Worm (Caenorhabditis elegans) whole organism, young adult: ENCODE results near the gene F57A10.4.

ENCODE experiments used
- B0019.2 ChIP-seq: fragments of 200-800 bp; sonication (Bioruptor generic); conservative IDR thresholded peaks from 2 replicates; pipeline ENCODE4 v1.3.6; 2022; ENCODE audit warnings: missing genetic modification reagents, missing genetic modification characterization, missing compliant biosample characterization
- B0261.1 ChIP-seq: sonication (generic microtip); optimal IDR thresholded peaks from 2 replicates; lab custom pipeline; 2016; ENCODE audit warnings: mild to moderate bottlenecking, missing genetic modification characterization, moderate library complexity, missing compliant biosample characterization
- B0336.3 ChIP-seq: fragments of 200-800 bp; sonication (Bioruptor generic); IDR thresholded peaks from 2 replicates; pipeline ENCODE4 v1.3.6; 2022; ENCODE audit warnings: missing genetic modification characterization, missing compliant biosample characterization
- C17E4.6 ChIP-seq: fragments of 200-800 bp; sonication (Bioruptor generic); IDR thresholded peaks from 2 replicates; pipeline ENCODE4 v1.3.6; 2022; ENCODE audit warnings: missing genetic modification reagents, missing genetic modification characterization, missing compliant biosample characterization
- F49E8.2 ChIP-seq: sonication (generic microtip); optimal IDR thresholded peaks from 3 replicates; lab custom pipeline; 2017; ENCODE audit warnings: missing genetic modification characterization, mild to moderate bottlenecking, missing compliant biosample characterization, antibody characterized with exemption, moderate library complexity; ENCODE audit not compliant: insufficient read depth
- F57C9.4 ChIP-seq: sonication (generic microtip); optimal IDR thresholded peaks from 2 replicates; lab custom pipeline; 2017; ENCODE audit warnings: mild to moderate bottlenecking, missing genetic modification characterization, missing compliant biosample characterization
- T07F8.4 ChIP-seq: sonication (generic microtip); optimal IDR thresholded peaks from 2 replicates; lab custom pipeline; 2016; ENCODE audit warnings: mild to moderate bottlenecking, missing genetic modification characterization, moderate library complexity, missing compliant biosample characterization
- Y53F4B.3 ChIP-seq: fragments of 200-800 bp; sonication (Bioruptor generic); IDR thresholded peaks from 2 replicates; pipeline ENCODE4 v1.3.6; 2022; ENCODE audit warnings: missing genetic modification reagents, missing genetic modification characterization, missing compliant biosample characterization
- Y53G8AR.9 ChIP-seq: fragments of 200-800 bp; sonication (Bioruptor generic); conservative IDR thresholded peaks from 2 replicates; pipeline ENCODE4 v1.3.6; 2022; ENCODE audit warnings: missing genetic modification reagents, missing genetic modification characterization, missing compliant biosample characterization
- Y56A3A.18 ChIP-seq: fragments of 200-800 bp; sonication (Bioruptor generic); IDR thresholded peaks from 2 replicates; pipeline ENCODE4 v1.3.6; 2022; ENCODE audit warnings: missing genetic modification reagents, missing genetic modification characterization, missing compliant biosample characterization
- Y67H2A.10 ChIP-seq: fragments of 200-800 bp; sonication (Bioruptor generic); conservative IDR thresholded peaks from 2 replicates; pipeline ENCODE4 v1.3.6; 2022; ENCODE audit warnings: missing genetic modification reagents, missing genetic modification characterization, missing compliant biosample characterization
- Y95B8A.8 ChIP-seq: fragments of 200-800 bp; sonication (Bioruptor generic); IDR thresholded peaks from 2 replicates; pipeline ENCODE4 v1.3.6; 2022; ENCODE audit warnings: missing genetic modification reagents, missing genetic modification characterization, missing compliant biosample characterization
- ZK185.1 ChIP-seq: sonication (generic microtip); optimal IDR thresholded peaks from 2 replicates; lab custom pipeline; 2016; ENCODE audit warnings: mild to moderate bottlenecking, missing genetic modification characterization, missing compliant biosample characterization; ENCODE audit not compliant: poor library complexity, severe bottlenecking
- akir-1 ChIP-seq: fragments of 200-800 bp; sonication (Bioruptor generic); optimal IDR thresholded peaks from 2 replicates; lab custom pipeline; 2018; ENCODE audit warnings: mild to moderate bottlenecking, missing genetic modification characterization, moderate library complexity, missing compliant biosample characterization
- aptf-2 ChIP-seq: fragments of 200-800 bp; sonication (Bioruptor generic); conservative IDR thresholded peaks from 2 replicates; pipeline ENCODE4 v1.3.6; 2022; ENCODE audit warnings: missing genetic modification reagents, missing genetic modification characterization, missing compliant biosample characterization
- athp-1 ChIP-seq: sonication (generic microtip); optimal IDR thresholded peaks from 2 replicates; lab custom pipeline; 2017; ENCODE audit warnings: mild to moderate bottlenecking, missing genetic modification characterization, missing compliant biosample characterization
- attf-3 ChIP-seq: fragments of 200-800 bp; sonication (Bioruptor generic); conservative IDR thresholded peaks from 2 replicates; pipeline ENCODE4 v1.3.6; 2022; ENCODE audit warnings: missing genetic modification reagents, missing genetic modification characterization, missing compliant biosample characterization
- attf-6 ChIP-seq: fragments of 200-800 bp; sonication (Bioruptor generic); IDR thresholded peaks from 2 replicates; pipeline ENCODE4 v1.3.6; 2022; ENCODE audit warnings: missing genetic modification reagents, missing genetic modification characterization, missing compliant biosample characterization
- bed-2 ChIP-seq: fragments of 200-800 bp; sonication (Bioruptor generic); IDR thresholded peaks from 2 replicates; pipeline ENCODE4 v1.3.6; 2022; ENCODE audit warnings: missing genetic modification reagents, missing genetic modification characterization, missing compliant biosample characterization
- cebp-1 ChIP-seq, 2 experiments: fragments of 200-800 bp in 1 of 2; sonication (Bioruptor generic) in 1 of 2; sonication (generic microtip) in 1 of 2; IDR thresholded peaks in 1 of 2; optimal IDR thresholded peaks in 1 of 2; 2 replicates each; pipeline versions ENCODE4 v1.3.6 to Lab custom; 2017 to 2022; ENCODE audit warnings: missing compliant biosample characterization in 2 of 2, missing genetic modification characterization in 2 of 2, mild to moderate bottlenecking in 1 of 2, missing genetic modification reagents in 1 of 2, moderate library complexity in 1 of 2
- cebp-2 ChIP-seq: fragments of 200-800 bp; sonication (Bioruptor generic); IDR thresholded peaks from 2 replicates; pipeline ENCODE4 v1.3.6; 2022; ENCODE audit warnings: missing genetic modification characterization, missing compliant biosample characterization
- ceh-27 ChIP-seq: fragments of 200-800 bp; sonication (Bioruptor generic); optimal IDR thresholded peaks from 2 replicates; lab custom pipeline; 2018; ENCODE audit warnings: mild to moderate bottlenecking, missing genetic modification characterization, moderate library complexity, missing compliant biosample characterization
- ceh-91 ChIP-seq: fragments of 200-800 bp; sonication (Bioruptor generic); IDR thresholded peaks from 2 replicates; pipeline ENCODE4 v1.3.6; 2022; ENCODE audit warnings: missing genetic modification reagents, missing genetic modification characterization, missing compliant biosample characterization
- dox-1 ChIP-seq: fragments of 200-800 bp; sonication (Bioruptor generic); IDR thresholded peaks from 2 replicates; pipeline ENCODE4 v1.3.6; 2022; ENCODE audit warnings: missing genetic modification reagents, missing genetic modification characterization, missing compliant biosample characterization
- egl-18 ChIP-seq: fragments of 200-800 bp; sonication (Bioruptor generic); IDR thresholded peaks from 2 replicates; pipeline ENCODE4 v1.3.6; 2022; ENCODE audit warnings: missing genetic modification reagents, missing genetic modification characterization, missing compliant biosample characterization
- egrh-3 ChIP-seq: fragments of 200-800 bp; sonication (Bioruptor generic); IDR thresholded peaks from 2 replicates; pipeline ENCODE4 v1.3.6; 2022; ENCODE audit warnings: missing genetic modification reagents, missing genetic modification characterization, missing compliant biosample characterization
- gei-17 ChIP-seq: fragments of 200-800 bp; sonication (Bioruptor generic); optimal IDR thresholded peaks from 2 replicates; lab custom pipeline; 2018; ENCODE audit warnings: mild to moderate bottlenecking, missing genetic modification characterization, missing compliant biosample characterization
- hsf-1 ChIP-seq: fragments of 200-800 bp; sonication (Bioruptor generic); IDR thresholded peaks from 2 replicates; pipeline ENCODE4 v1.3.6; 2022; ENCODE audit warnings: missing genetic modification reagents, missing genetic modification characterization, missing compliant biosample characterization
- lag-1 ChIP-seq: fragments of 200-800 bp; sonication (Bioruptor generic); IDR thresholded peaks from 2 replicates; pipeline ENCODE4 v1.3.6; 2022; ENCODE audit warnings: missing genetic modification reagents, missing genetic modification characterization, missing compliant biosample characterization
- let-526 ChIP-seq: fragments of 200-800 bp; sonication (Bioruptor generic); IDR thresholded peaks from 2 replicates; pipeline ENCODE4 v1.3.6; 2022; ENCODE audit warnings: missing genetic modification reagents, missing genetic modification characterization, missing compliant biosample characterization
- lin-35 ChIP-seq, 3 experiments: fragments of 150-350 bp in 2 of 3; sonication (generic microtip) in 1 of 3; optimal IDR thresholded peaks; 2 replicates each; lab custom pipeline; 2014 to 2018; ENCODE audit warnings: missing biosample characterization in 3 of 3, missing genetic modification characterization in 3 of 3, missing genetic modification reagents in 3 of 3
- lin-40 ChIP-seq: sonication (generic microtip); optimal IDR thresholded peaks from 2 replicates; lab custom pipeline; 2016; ENCODE audit warnings: missing genetic modification characterization, mild to moderate bottlenecking, missing compliant biosample characterization, missing genotype, missing genetic modification reagents
- lsl-1 ChIP-seq: fragments of 200-800 bp; sonication (Bioruptor generic); optimal IDR thresholded peaks from 2 replicates; lab custom pipeline; 2018; ENCODE audit warnings: mild to moderate bottlenecking, missing genetic modification characterization, moderate library complexity, missing compliant biosample characterization
- lsy-27 ChIP-seq: sonication (generic microtip); optimal IDR thresholded peaks from 2 replicates; lab custom pipeline; 2017; ENCODE audit warnings: missing genetic modification characterization, mild to moderate bottlenecking, missing compliant biosample characterization, antibody characterized with exemption, missing genotype, borderline replicate concordance; ENCODE audit not compliant: insufficient read depth
- mel-28 ChIP-seq: sonication (generic microtip); optimal IDR thresholded peaks from 2 replicates; lab custom pipeline; 2016; ENCODE audit warnings: borderline replicate concordance, mild to moderate bottlenecking, missing genetic modification characterization, missing compliant biosample characterization
- mes-4 ChIP-seq: sonication (generic microtip); optimal IDR thresholded peaks from 2 replicates; lab custom pipeline; 2016; ENCODE audit warnings: missing genotype, missing genetic modification characterization, missing compliant biosample characterization
- nfya-2 ChIP-seq: fragments of 200-800 bp; sonication (Bioruptor generic); IDR thresholded peaks from 2 replicates; pipeline ENCODE4 v1.3.6; 2022; ENCODE audit warnings: missing genetic modification reagents, missing genetic modification characterization, missing compliant biosample characterization
- nhr-179 ChIP-seq: sonication (generic microtip); optimal IDR thresholded peaks from 2 replicates; lab custom pipeline; 2016; ENCODE audit warnings: mild to moderate bottlenecking, missing genetic modification characterization, missing compliant biosample characterization
- nhr-27 ChIP-seq: fragments of 200-800 bp; sonication (Bioruptor generic); optimal IDR thresholded peaks from 2 replicates; lab custom pipeline; 2018; ENCODE audit warnings: mild to moderate bottlenecking, missing genetic modification characterization, moderate library complexity, missing compliant biosample characterization
- nhr-80 ChIP-seq: sonication (generic microtip); optimal IDR thresholded peaks from 2 replicates; lab custom pipeline; 2016; ENCODE audit warnings: missing genetic modification characterization, missing compliant biosample characterization
- pha-4 ChIP-seq: fragments of 150-350 bp; sonication (generic microtip); optimal IDR thresholded peaks from 2 replicates; lab custom pipeline; 2014; ENCODE audit warnings: missing biosample characterization, missing genetic modification reagents, missing genetic modification characterization
- repo-1 ChIP-seq: sonication (generic microtip); optimal IDR thresholded peaks from 2 replicates; lab custom pipeline; 2017; ENCODE audit warnings: mild to moderate bottlenecking, missing genetic modification characterization, missing compliant biosample characterization
- sdz-38 ChIP-seq: sonication (generic microtip); optimal IDR thresholded peaks from 2 replicates; lab custom pipeline; 2016; ENCODE audit warnings: missing genotype, missing genetic modification characterization, missing compliant biosample characterization
- tbp1 ChIP-seq: fragments of 200-800 bp; sonication (Bioruptor generic); optimal IDR thresholded peaks from 2 replicates; lab custom pipeline; 2018; ENCODE audit warnings: mild to moderate bottlenecking, missing genetic modification characterization, missing compliant biosample characterization
- tlf-1 ChIP-seq: fragments of 200-800 bp; sonication (Bioruptor generic); optimal IDR thresholded peaks from 2 replicates; lab custom pipeline; 2018; ENCODE audit warnings: mild to moderate bottlenecking, missing genetic modification characterization, missing compliant biosample characterization
- zim-3 ChIP-seq: sonication (generic microtip); optimal IDR thresholded peaks from 2 replicates; lab custom pipeline; 2017; ENCODE audit warnings: mild to moderate bottlenecking, missing genetic modification characterization, moderate library complexity, missing compliant biosample characterization
- ztf-22 ChIP-seq: fragments of 200-800 bp; sonication (Bioruptor generic); optimal IDR thresholded peaks from 2 replicates; lab custom pipeline; 2018; ENCODE audit warnings: mild to moderate bottlenecking, missing genetic modification characterization, moderate library complexity, missing compliant biosample characterization
- ztf-26 ChIP-seq: sonication (generic microtip); optimal IDR thresholded peaks from 2 replicates; lab custom pipeline; 2017; ENCODE audit warnings: missing genetic modification characterization, missing compliant biosample characterization

Gene F57A10.4

ce11 chrV:15766122-15766594 lies 3.1 kb upstream of the F57A10.4 start, which contains the start of the genes haf-3 and F57A10.2:
Gene haf-3, minus strand, starts transcription at chrV:15766172.
Gene F57A10.2, plus strand, starts transcription at chrV:15766575.
- TF ChIP-seq Y95B8A.8 (GFP tag; lab: Robert Waterston, UW), result no peak
- no peak for TF ChIP-seq C17E4.6 (GFP tag; lab: Robert Waterston, UW)
- peak; percentile 75 for TF ChIP-seq ZK185.1 (tag; lab: Kevin White, UChicago)
- peak; percentile 81 to 97 (median 92) for TF ChIP-seq lin-35 (GFP tag; optimal IDR thresholded peaks at IDR 0.05; lab: Kevin White, UChicago)
- peak; percentile 65 for TF ChIP-seq ceh-27 (GFP tag; lab: Kevin White, UChicago)
- TF ChIP-seq B0261.1, result peak; percentile 34
- peak; percentile 71 for TF ChIP-seq lsl-1 (GFP tag; lab: Kevin White, UChicago)
- TF ChIP-seq F57C9.4, result no peak
- no peak for TF ChIP-seq cebp-1 (GFP tag; IDR thresholded peaks at IDR 0.05; lab: Robert Waterston, UW)
- TF ChIP-seq cebp-1 (tag; optimal IDR thresholded peaks at IDR 0.05; lab: Kevin White, UChicago), result peak; percentile 81
- peak; percentile 70 for TF ChIP-seq attf-3 (GFP tag; lab: Robert Waterston, UW)
- peak; percentile 35 for TF ChIP-seq F49E8.2 (tag; lab: Kevin White, UChicago)
- TF ChIP-seq bed-2 (GFP tag; lab: Robert Waterston, UW), result no peak
- peak; percentile 48 for TF ChIP-seq gei-17 (GFP tag; lab: Kevin White, UChicago)
- TF ChIP-seq ztf-26, result peak; percentile 51
- TF ChIP-seq lag-1 (GFP tag; lab: Robert Waterston, UW), result no peak
- TF ChIP-seq Y53G8AR.9, result peak; percentile 91
- no peak for TF ChIP-seq zim-3 (tag; lab: Kevin White, UChicago)
- TF ChIP-seq nhr-179 (tag; lab: Kevin White, UChicago), result no peak
- TF ChIP-seq mes-4, result no peak
- no peak for TF ChIP-seq aptf-2 (GFP tag; lab: Robert Waterston, UW)
- TF ChIP-seq Y56A3A.18 (GFP tag; lab: Robert Waterston, UW), result peak; percentile 71
- TF ChIP-seq egrh-3 (GFP tag; lab: Robert Waterston, UW), result no peak
- peak; percentile 88 for TF ChIP-seq tlf-1 (GFP tag; lab: Kevin White, UChicago)
- no peak for TF ChIP-seq sdz-38 (tag; lab: Kevin White, UChicago)
- TF ChIP-seq lin-40 (tag; lab: Kevin White, UChicago), result peak; percentile 93
- 0 out of 2 replicates have a peak, but pooled peaks have one; percentile 32 for TF ChIP-seq let-526 (GFP tag; lab: Robert Waterston, UW)
- no peak for TF ChIP-seq mel-28 (tag; lab: Kevin White, UChicago)
- no peak for TF ChIP-seq nfya-2 (GFP tag; lab: Robert Waterston, UW)
- peak; percentile 84 for TF ChIP-seq attf-6
- no peak for TF ChIP-seq T07F8.4 (tag; lab: Kevin White, UChicago)
- no peak for TF ChIP-seq athp-1 (tag; lab: Kevin White, UChicago)
- peak; percentile 82 for TF ChIP-seq hsf-1 (GFP tag; lab: Robert Waterston, UW)
- peak; percentile 86 for TF ChIP-seq pha-4 (tag; lab: Kevin White, UChicago)
- TF ChIP-seq Y67H2A.10 (GFP tag; lab: Robert Waterston, UW), result no peak
- no peak for TF ChIP-seq nhr-27
- no peak for TF ChIP-seq egl-18 (GFP tag; lab: Robert Waterston, UW)
- no peak for TF ChIP-seq cebp-2 (GFP tag; lab: Robert Waterston, UW)
- no peak for TF ChIP-seq Y53F4B.3 (GFP tag; lab: Robert Waterston, UW)
- TF ChIP-seq ztf-22 (GFP tag; lab: Kevin White, UChicago), result no peak
- TF ChIP-seq repo-1 (tag; lab: Kevin White, UChicago), result peak; percentile 70
- TF ChIP-seq tbp1 (GFP tag; lab: Kevin White, UChicago), result peak; percentile 72
- TF ChIP-seq ceh-91, result peak; percentile 67
- no peak for TF ChIP-seq akir-1
- TF ChIP-seq dox-1 (GFP tag; lab: Robert Waterston, UW), result peak; percentile 93
- TF ChIP-seq B0019.2 (GFP tag; lab: Robert Waterston, UW), result no peak
- peak; percentile 86 for TF ChIP-seq B0336.3 (GFP tag; lab: Robert Waterston, UW)
- peak; percentile 28 for TF ChIP-seq nhr-80 (tag; lab: Kevin White, UChicago)
- no peak for TF ChIP-seq lsy-27 (tag; lab: Kevin White, UChicago)
